Fruit fly (Drosophila melanogaster): ENCODE data around the gene Ir94a.

Ir94a gene

dm6 chr3R:22149923-22150322 is 36.7 kb downstream of the Ir94a start:
- no peak for TF ChIP-seq CG31627 (GFP tag; optimal IDR thresholded peaks at IDR 0.05)
- TF ChIP-seq eg (GFP tag; IDR thresholded peaks at IDR 0.05) = peak; percentile 82
- TF ChIP-seq pdm3 (GFP tag; optimal IDR thresholded peaks at IDR 0.05) = peak; percentile 41
- TF ChIP-seq Ets96B (tag; optimal IDR thresholded peaks at IDR 0.05) = peak; percentile 34
- TF ChIP-seq CG3032 (tag; optimal IDR thresholded peaks at IDR 0.05) = peak; percentile 17
- peak; percentile 75 for TF ChIP-seq CG6276 (GFP tag; optimal IDR thresholded peaks at IDR 0.05)
- TF ChIP-seq CG6854 (GFP tag; optimal IDR thresholded peaks at IDR 0.05) = no peak
- TF ChIP-seq spab (GFP tag; optimal IDR thresholded peaks at IDR 0.05) = no peak
- TF ChIP-seq CG8632 (GFP tag; optimal IDR thresholded peaks at IDR 0.05) = no peak
- TF ChIP-seq topi (GFP tag; optimal IDR thresholded peaks at IDR 0.05) = no peak
- peak; percentile 81 for TF ChIP-seq Eip78C (GFP tag)
- TF ChIP-seq CG4318 (GFP tag; optimal IDR thresholded peaks at IDR 0.05) = peak; percentile 80
- TF ChIP-seq Smox (GFP tag; optimal IDR thresholded peaks at IDR 0.05) = no peak
- TF ChIP-seq CG16779 (tag; optimal IDR thresholded peaks at IDR 0.05) = peak; percentile 7
- TF ChIP-seq CG15336 (GFP tag; IDR thresholded peaks at IDR 0.05) = peak; percentile 93
- peak; percentile 59; the same call in 1 of the 2 replicates for TF ChIP-seq Gug (GFP tag; IDR thresholded peaks at IDR 0.05)
- TF ChIP-seq acj6 (GFP tag; optimal IDR thresholded peaks at IDR 0.05) = peak; percentile 51
- TF ChIP-seq svp (GFP tag) = peak; percentile 33
- peak; percentile 59 for TF ChIP-seq OdsH (GFP tag; optimal IDR thresholded peaks at IDR 0.05)
- TF ChIP-seq salr (GFP tag; optimal IDR thresholded peaks at IDR 0.05) = peak in 1 of 2 experiments; percentile 56
- no peak for TF ChIP-seq CG34406 (GFP tag; optimal IDR thresholded peaks at IDR 0.05)
- peak; percentile 37 for TF ChIP-seq CG11762 (GFP tag; optimal IDR thresholded peaks at IDR 0.05; ENCODE audit: insufficient read depth)
- no peak for TF ChIP-seq vri (GFP tag; optimal IDR thresholded peaks at IDR 0.05)
- no peak for TF ChIP-seq fd59A (GFP tag; optimal IDR thresholded peaks at IDR 0.05)
- peak; percentile 64 for TF ChIP-seq dac (GFP tag; optimal IDR thresholded peaks at IDR 0.05)
- peak; percentile 71 for TF ChIP-seq Lpt (GFP tag; optimal IDR thresholded peaks at IDR 0.05)
- TF ChIP-seq Hr4 (GFP tag; optimal IDR thresholded peaks at IDR 0.05) = peak; percentile 88
- TF ChIP-seq CG3919 (GFP tag; optimal IDR thresholded peaks at IDR 0.05) = peak; percentile 58
- peak; percentile 90 for TF ChIP-seq CG32006 (GFP tag; optimal IDR thresholded peaks at IDR 0.05)
- TF ChIP-seq Blimp-1 (GFP tag; optimal IDR thresholded peaks at IDR 0.05) = no peak
- TF ChIP-seq CG8119 (GFP tag; IDR thresholded peaks at IDR 0.05) = peak; percentile 87
- peak; percentile 28 for TF ChIP-seq CG7368 (GFP tag; optimal IDR thresholded peaks at IDR 0.05)
- no peak for TF ChIP-seq lz (GFP tag; optimal IDR thresholded peaks at IDR 0.05)
- peak; percentile 86 for TF ChIP-seq CG6163 (GFP tag; IDR thresholded peaks at IDR 0.05)
- TF ChIP-seq net (GFP tag; optimal IDR thresholded peaks at IDR 0.05) = peak; percentile 29
- no peak for TF ChIP-seq Met (GFP tag; optimal IDR thresholded peaks at IDR 0.05)
- TF ChIP-seq CG10669 (GFP tag; optimal IDR thresholded peaks at IDR 0.05) = peak; percentile 22
- peak; percentile 24 for TF ChIP-seq dsx (GFP tag; optimal IDR thresholded peaks at IDR 0.05; ENCODE audit: poor library complexity, severe bottlenecking)
- peak; percentile 52 for TF ChIP-seq Sox14 (GFP tag; optimal IDR thresholded peaks at IDR 0.05)
- peak; percentile 47 for TF ChIP-seq achi (GFP tag; optimal IDR thresholded peaks at IDR 0.05)
- TF ChIP-seq CG10631 (GFP tag; optimal IDR thresholded peaks at IDR 0.05) = peak; percentile 55
- no peak for TF ChIP-seq Eip93F (GFP tag; optimal IDR thresholded peaks at IDR 0.05)
- peak; percentile 44 for TF ChIP-seq CG11294 (GFP tag; IDR thresholded peaks at IDR 0.05)

dm6 chr3R:22150433-22150832 is 37.2 kb downstream of the Ir94a start:
- TF ChIP-seq Met (GFP tag; optimal IDR thresholded peaks at IDR 0.05) = no peak
- TF ChIP-seq CG31627 (GFP tag; optimal IDR thresholded peaks at IDR 0.05) = peak; percentile 2
- TF ChIP-seq fkh (GFP tag; optimal IDR thresholded peaks at IDR 0.05) = peak; percentile 52
- no peak for TF ChIP-seq CG7368 (GFP tag; optimal IDR thresholded peaks at IDR 0.05)
- TF ChIP-seq CG32006 (GFP tag; optimal IDR thresholded peaks at IDR 0.05) = no peak
- TF ChIP-seq CG6808 (GFP tag; optimal IDR thresholded peaks at IDR 0.05) = no peak
- peak; percentile 56 for TF ChIP-seq CG6163 (GFP tag; IDR thresholded peaks at IDR 0.05)
- no peak for TF ChIP-seq Blimp-1 (GFP tag; optimal IDR thresholded peaks at IDR 0.05)
- TF ChIP-seq CG15336 (GFP tag; IDR thresholded peaks at IDR 0.05) = peak; percentile 38; the same call in 1 of the 2 replicates
- no peak for TF ChIP-seq achi (GFP tag; optimal IDR thresholded peaks at IDR 0.05)
- TF ChIP-seq CG8119 (GFP tag; IDR thresholded peaks at IDR 0.05) = peak; percentile 13; the same call in 2 of the 3 replicates
- TF ChIP-seq Hr4 (GFP tag; optimal IDR thresholded peaks at IDR 0.05) = no peak
- TF ChIP-seq CG3032 (tag; optimal IDR thresholded peaks at IDR 0.05) = no peak
- no peak for TF ChIP-seq net (GFP tag; optimal IDR thresholded peaks at IDR 0.05)
- no peak for TF ChIP-seq acj6 (GFP tag; optimal IDR thresholded peaks at IDR 0.05)
- no peak for TF ChIP-seq CG9139 (GFP tag; optimal IDR thresholded peaks at IDR 0.05)
- no peak for TF ChIP-seq CG6854 (GFP tag; optimal IDR thresholded peaks at IDR 0.05)
- TF ChIP-seq vri (GFP tag; optimal IDR thresholded peaks at IDR 0.05) = no peak
- TF ChIP-seq eg (GFP tag; IDR thresholded peaks at IDR 0.05) = peak; percentile 58; the same call in 2 of the 3 replicates
